Fruit fly (Drosophila melanogaster) whole organism, wandering third instar larva: ENCODE results near the gene GstD2.

Experiments
- CG9705 ChIP-seq: fragments of 200-800 bp; sonication (Bioruptor generic); optimal IDR thresholded peaks from 2 replicates; lab custom pipeline; 2018; ENCODE audit warnings: missing biosample characterization, mild to moderate bottlenecking, missing genetic modification characterization
- Dfd ChIP-seq: fragments of >200 bp; optimal IDR thresholded peaks from 2 replicates; lab custom pipeline; 2017; ENCODE audit warnings: missing biosample characterization, missing genetic modification characterization
- Hr83 ChIP-seq: fragments of 200-300 bp; sonication (Bioruptor generic); optimal IDR thresholded peaks from 2 replicates; lab custom pipeline; 2016; ENCODE audit warnings: missing biosample characterization, mild to moderate bottlenecking, missing genetic modification characterization, moderate library complexity; ENCODE audit not compliant: poor library complexity, severe bottlenecking
- br ChIP-seq: fragments of 200-800 bp; sonication (Bioruptor generic); optimal IDR thresholded peaks from 2 replicates; lab custom pipeline; 2016; ENCODE audit warnings: missing biosample characterization, missing genetic modification characterization
- brk ChIP-seq: fragments of 200-800 bp; sonication (Bioruptor generic); optimal IDR thresholded peaks from 2 replicates; lab custom pipeline; 2016; ENCODE audit warnings: missing biosample characterization, mild to moderate bottlenecking, missing genetic modification characterization
- foxo ChIP-seq, 2 experiments: fragments of 200-800 bp; sonication (Bioruptor generic); optimal IDR thresholded peaks; 2 replicates in 1 of 2; 3 replicates in 1 of 2; lab custom pipeline; 2016 to 2017; ENCODE audit warnings: missing biosample characterization in 2 of 2, missing genetic modification characterization in 2 of 2
- h ChIP-seq: fragments of 200-800 bp; sonication (Bioruptor generic); optimal IDR thresholded peaks from 3 replicates; lab custom pipeline; 2016; ENCODE audit warnings: missing biosample characterization, mild to moderate bottlenecking, missing genetic modification characterization
- lola ChIP-seq: fragments of >200 bp; optimal IDR thresholded peaks from 2 replicates; lab custom pipeline; 2017; ENCODE audit warnings: missing biosample characterization, missing genetic modification characterization
- psq ChIP-seq: fragments of 200-800 bp; sonication (Bioruptor generic); optimal IDR thresholded peaks from 3 replicates; lab custom pipeline; 2017; ENCODE audit warnings: missing biosample characterization, mild to moderate bottlenecking, missing genetic modification characterization, moderate library complexity
- rgr ChIP-seq: fragments of 200-800 bp; sonication (Bioruptor generic); optimal IDR thresholded peaks from 3 replicates; lab custom pipeline; 2016; ENCODE audit warnings: missing biosample characterization, mild to moderate bottlenecking, missing genetic modification characterization
- usp ChIP-seq: fragments of >200 bp; optimal IDR thresholded peaks from 2 replicates; lab custom pipeline; 2017; ENCODE audit warnings: missing biosample characterization, missing genetic modification characterization

DNA sequence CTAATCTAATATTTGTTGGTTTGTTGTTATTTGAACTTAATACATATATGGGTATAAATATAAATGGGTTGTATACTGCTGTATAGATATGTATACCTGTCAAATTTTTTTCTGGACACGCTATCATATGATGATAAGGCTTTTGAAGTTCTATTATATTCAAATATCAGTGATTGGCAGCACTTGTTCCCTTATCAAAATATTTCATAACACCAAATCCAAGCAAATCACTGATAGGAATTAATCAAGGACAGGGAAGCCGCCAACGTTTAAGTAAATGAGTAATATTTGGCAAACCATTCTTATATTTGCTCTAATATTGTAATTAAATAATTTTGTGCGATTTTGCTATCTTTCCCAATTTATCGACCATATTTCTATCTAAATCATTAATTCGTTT is 7.5 kb downstream of the GstD2 start:
- TF ChIP-seq Dfd (no peak), h (no peak), brk (no peak), foxo (GFP tag; optimal IDR thresholded peaks at IDR 0.05; lab: Kevin White, UChicago) (no peak), br (GFP tag; lab: Kevin White, UChicago) (no peak), Hr83 (GFP tag; lab: Kevin White, UChicago) (no peak), rgr (no peak), usp (no peak), lola (GFP tag; lab: Kevin White, UChicago) (no peak), psq (GFP tag; lab: Kevin White, UChicago) (no peak), CG9705 (no peak)
